Worm (Caenorhabditis elegans): Measurements from ENCODE around the gene F21C10.10.

ce11 chrV:9051100-9051499, 45.0 kb upstream of the F21C10.10 start, which contains the start of gene C25E10.7:
- TF ChIP-seq fkh-10 (GFP tag; optimal IDR thresholded peaks at IDR 0.05) (no peak), aly-2 (tag; optimal IDR thresholded peaks at IDR 0.05) (no peak), nhr-11 (tag; optimal IDR thresholded peaks at IDR 0.05) (no peak), nhr-43 (tag; optimal IDR thresholded peaks at IDR 0.05; ENCODE audit: poor library complexity, severe bottlenecking) (no peak), daf-12 (tag; optimal IDR thresholded peaks at IDR 0.05) (no peak), jun-1 (tag; optimal IDR thresholded peaks at IDR 0.05) (no peak), ama-1 (optimal IDR thresholded peaks at IDR 0.05) (no peak)
